Fruit fly (Drosophila melanogaster): ENCODE measurements around the gene CG15564.

- TF ChIP-seq gl (tag; optimal IDR thresholded peaks at IDR 0.05) (no peak), CG12605 (GFP tag; IDR thresholded peaks at IDR 0.05) (no peak), CG14655 (GFP tag; optimal IDR thresholded peaks at IDR 0.05) (no peak), Pif1B (GFP tag; optimal IDR thresholded peaks at IDR 0.05) (no peak), CG9948 (tag; optimal IDR thresholded peaks at IDR 0.05) (no peak), EcR (GFP tag; optimal IDR thresholded peaks at IDR 0.05) (no peak), CG13204 (GFP tag; optimal IDR thresholded peaks at IDR 0.05) (no peak), Pif1A (GFP tag; optimal IDR thresholded peaks at IDR 0.05) (no peak), CG17806 (tag; optimal IDR thresholded peaks at IDR 0.05) (no peak), CG4496 (GFP tag; IDR thresholded peaks at IDR 0.05) (no peak)
Observed at dm6 chr3R:31265430-31265829, 30.3 kb upstream of the CG15564 start, which contains the start of gene ppk24.

Data from whole organism, pupa.